Fruit fly (Drosophila melanogaster) whole organism, prepupa: ENCODE results near the gene mio.

Experiments used
- Blimp-1 ChIP-seq: fragments of 200-800 bp; sonication (Bioruptor generic); optimal IDR thresholded peaks from 3 replicates; lab custom pipeline; 2017; ENCODE audit warnings: missing biosample characterization, missing genetic modification characterization, mild to moderate bottlenecking, moderate library complexity, missing genetic modification reagents
- CG10631 ChIP-seq: fragments of 200-800 bp; sonication (Bioruptor generic); optimal IDR thresholded peaks from 2 replicates; lab custom pipeline; 2016; ENCODE audit warnings: missing biosample characterization, missing genetic modification characterization
- CG11294 ChIP-seq: fragments of 200-800 bp; sonication (Bioruptor generic); IDR thresholded peaks from 2 replicates; pipeline ENCODE4 v1.3.6; 2022; ENCODE audit warnings: missing biosample characterization, missing genetic modification characterization
- CG11762 ChIP-seq: fragments of 200-800 bp; sonication (Bioruptor generic); optimal IDR thresholded peaks from 3 replicates; lab custom pipeline; 2016; ENCODE audit warnings: missing biosample characterization, missing genetic modification characterization; ENCODE audit not compliant: insufficient read depth
- CG11902 ChIP-seq: fragments of 200-800 bp; sonication (Bioruptor generic); optimal IDR thresholded peaks from 3 replicates; lab custom pipeline; 2016; ENCODE audit warnings: missing biosample characterization, missing genetic modification characterization
- CG1621 ChIP-seq: fragments of 200-800 bp; sonication (Bioruptor generic); optimal IDR thresholded peaks from 3 replicates; lab custom pipeline; 2018; ENCODE audit warnings: missing biosample characterization, mild to moderate bottlenecking, missing genetic modification characterization
- CG3032 ChIP-seq: fragments of 200-800 bp; optimal IDR thresholded peaks from 2 replicates; lab custom pipeline; 2019; ENCODE audit warnings: missing biosample characterization, mild to moderate bottlenecking, missing genetic modification characterization, moderate library complexity
- CG31627 ChIP-seq: fragments of 200-800 bp; sonication (Bioruptor generic); optimal IDR thresholded peaks from 3 replicates; lab custom pipeline; 2016; ENCODE audit warnings: missing biosample characterization, missing genetic modification characterization
- CG32006 ChIP-seq: fragments of 200-800 bp; sonication (Bioruptor generic); optimal IDR thresholded peaks from 3 replicates; lab custom pipeline; 2017; ENCODE audit warnings: missing biosample characterization, mild to moderate bottlenecking, missing genetic modification characterization
- CG34406 ChIP-seq: fragments of 200-800 bp; sonication (Bioruptor generic); optimal IDR thresholded peaks from 3 replicates; lab custom pipeline; 2016; ENCODE audit warnings: missing biosample characterization, missing genetic modification characterization
- CG3919 ChIP-seq: fragments of 200-800 bp; sonication (Bioruptor generic); optimal IDR thresholded peaks from 3 replicates; lab custom pipeline; 2016; ENCODE audit warnings: missing biosample characterization, missing genetic modification characterization
- CG4318 ChIP-seq: fragments of 200-800 bp; sonication (Bioruptor generic); optimal IDR thresholded peaks from 3 replicates; lab custom pipeline; 2017; ENCODE audit warnings: missing biosample characterization, mild to moderate bottlenecking, missing genetic modification characterization
- CG6276 ChIP-seq: fragments of 200-800 bp; sonication (Bioruptor generic); optimal IDR thresholded peaks from 2 replicates; lab custom pipeline; 2017; ENCODE audit warnings: missing biosample characterization, mild to moderate bottlenecking, missing genetic modification characterization
- CG6792 ChIP-seq: fragments of 200-800 bp; sonication (Bioruptor generic); optimal IDR thresholded peaks from 3 replicates; lab custom pipeline; 2016; ENCODE audit warnings: missing biosample characterization, missing genetic modification characterization
- CG6808 ChIP-seq: fragments of 200-800 bp; sonication (Bioruptor generic); optimal IDR thresholded peaks from 3 replicates; lab custom pipeline; 2017; ENCODE audit warnings: missing biosample characterization, missing genetic modification characterization, mild to moderate bottlenecking, moderate library complexity, missing genetic modification reagents
- CG7368 ChIP-seq: fragments of 200-800 bp; sonication (Bioruptor generic); optimal IDR thresholded peaks from 3 replicates; lab custom pipeline; 2016; ENCODE audit warnings: missing biosample characterization, missing genetic modification characterization
- CG8119 ChIP-seq: fragments of 200-800 bp; sonication (Bioruptor generic); IDR thresholded peaks from 3 replicates; pipeline ENCODE4 v1.3.6; 2022; ENCODE audit warnings: missing biosample characterization, missing genetic modification characterization
- CG8319 ChIP-seq: fragments of 200-800 bp; sonication (Bioruptor generic); optimal IDR thresholded peaks from 3 replicates; lab custom pipeline; 2016; ENCODE audit warnings: missing biosample characterization, missing genetic modification characterization
- CG8632 ChIP-seq: fragments of 200-800 bp; sonication (Bioruptor generic); optimal IDR thresholded peaks from 3 replicates; lab custom pipeline; 2016; ENCODE audit warnings: missing biosample characterization, missing genetic modification characterization
- CG9139 ChIP-seq: fragments of 200-800 bp; sonication (Bioruptor generic); optimal IDR thresholded peaks from 3 replicates; lab custom pipeline; 2017; ENCODE audit warnings: missing biosample characterization, mild to moderate bottlenecking, missing genetic modification characterization
- Eip75B ChIP-seq: fragments of 200-800 bp; sonication (Bioruptor generic); optimal IDR thresholded peaks from 3 replicates; lab custom pipeline; 2016; ENCODE audit warnings: missing biosample characterization, missing genetic modification characterization
- Eip78C ChIP-seq: fragments of 200-800 bp; sonication (Bioruptor generic); peaks from one replicate; lab custom pipeline; 2016; ENCODE audit warnings: missing biosample characterization, missing genetic modification characterization
- Eip93F ChIP-seq: fragments of 200-800 bp; sonication (Bioruptor generic); optimal IDR thresholded peaks from 2 replicates; lab custom pipeline; 2016; ENCODE audit warnings: missing biosample characterization, mild to moderate bottlenecking, missing genetic modification characterization
- Ets21C ChIP-seq: fragments of 200-800 bp; sonication (Bioruptor generic); optimal IDR thresholded peaks from 3 replicates; lab custom pipeline; 2016; ENCODE audit warnings: missing biosample characterization, missing genetic modification characterization
- Ets96B ChIP-seq: fragments of 200-800 bp; optimal IDR thresholded peaks from 2 replicates; lab custom pipeline; 2019; ENCODE audit warnings: missing biosample characterization, mild to moderate bottlenecking, missing genetic modification characterization, moderate library complexity
- Gug ChIP-seq: fragments of 200-800 bp; sonication (Bioruptor generic); IDR thresholded peaks from 2 replicates; pipeline ENCODE4 v1.3.6; 2022; ENCODE audit warnings: missing biosample characterization, missing genetic modification characterization
- Hr38 ChIP-seq: sonication (Bioruptor generic); optimal IDR thresholded peaks from 2 replicates; lab custom pipeline; 2016; ENCODE audit warnings: missing biosample characterization, missing genetic modification characterization
- Hr39 ChIP-seq: fragments of 200-800 bp; sonication (Bioruptor generic); optimal IDR thresholded peaks from 2 replicates; lab custom pipeline; 2016; ENCODE audit warnings: missing biosample characterization, missing genetic modification characterization
- Hr4 ChIP-seq: fragments of 200-800 bp; sonication (Bioruptor generic); optimal IDR thresholded peaks from 3 replicates; lab custom pipeline; 2016; ENCODE audit warnings: missing biosample characterization, missing genetic modification characterization
- Lpt ChIP-seq: fragments of 200-800 bp; sonication (Bioruptor generic); optimal IDR thresholded peaks from 3 replicates; lab custom pipeline; 2016; ENCODE audit warnings: missing biosample characterization, missing genetic modification characterization
- Met ChIP-seq: fragments of 200-800 bp; sonication (Bioruptor generic); optimal IDR thresholded peaks from 3 replicates; lab custom pipeline; 2016; ENCODE audit warnings: missing biosample characterization, missing genetic modification characterization
- OdsH ChIP-seq: fragments of 200-800 bp; sonication (Bioruptor generic); optimal IDR thresholded peaks from 3 replicates; lab custom pipeline; 2016; ENCODE audit warnings: missing biosample characterization, missing genetic modification characterization
- Smox ChIP-seq: fragments of 200-800 bp; sonication (Bioruptor generic); optimal IDR thresholded peaks from 3 replicates; lab custom pipeline; 2016; ENCODE audit warnings: missing biosample characterization, missing genetic modification characterization
- Sox15 ChIP-seq: fragments of 200-800 bp; sonication (Bioruptor generic); optimal IDR thresholded peaks from 3 replicates; lab custom pipeline; 2016; ENCODE audit warnings: missing biosample characterization, missing genetic modification characterization
- acj6 ChIP-seq: fragments of 200-800 bp; sonication (Bioruptor generic); optimal IDR thresholded peaks from 3 replicates; lab custom pipeline; 2016; ENCODE audit warnings: missing biosample characterization, missing genetic modification characterization
- cyc ChIP-seq: fragments of 200-800 bp; sonication (Bioruptor generic); optimal IDR thresholded peaks from 3 replicates; lab custom pipeline; 2016; ENCODE audit warnings: missing biosample characterization, missing genetic modification characterization
- dac ChIP-seq: fragments of 200-800 bp; sonication (Bioruptor generic); optimal IDR thresholded peaks from 2 replicates; lab custom pipeline; 2017; ENCODE audit warnings: missing biosample characterization, mild to moderate bottlenecking, missing genetic modification characterization
- dsx ChIP-seq: fragments of 200-800 bp; optimal IDR thresholded peaks from 3 replicates; lab custom pipeline; 2019; ENCODE audit warnings: missing biosample characterization, mild to moderate bottlenecking, missing genetic modification characterization, moderate library complexity; ENCODE audit not compliant: poor library complexity, severe bottlenecking
- eg ChIP-seq: fragments of 200-800 bp; sonication (Bioruptor generic); IDR thresholded peaks from 3 replicates; pipeline ENCODE4 v1.3.6; 2022; ENCODE audit warnings: missing biosample characterization, missing genetic modification characterization
- esn ChIP-seq: fragments of 200-800 bp; sonication (Bioruptor generic); optimal IDR thresholded peaks from 2 replicates; lab custom pipeline; 2016; ENCODE audit warnings: missing biosample characterization, mild to moderate bottlenecking, missing genetic modification characterization, moderate library complexity
- fd85E ChIP-seq: fragments of 200-800 bp; sonication (Bioruptor generic); optimal IDR thresholded peaks from 3 replicates; lab custom pipeline; 2016; ENCODE audit warnings: missing biosample characterization, missing genetic modification characterization
- lz ChIP-seq: fragments of 200-800 bp; sonication (Bioruptor generic); optimal IDR thresholded peaks from 3 replicates; lab custom pipeline; 2016; ENCODE audit warnings: missing biosample characterization, missing genetic modification characterization
- net ChIP-seq: fragments of 200-800 bp; sonication (Bioruptor generic); optimal IDR thresholded peaks from 3 replicates; lab custom pipeline; 2016; ENCODE audit warnings: missing biosample characterization, missing genetic modification characterization
- pdm3 ChIP-seq: fragments of 200-800 bp; sonication (Bioruptor generic); optimal IDR thresholded peaks from 3 replicates; lab custom pipeline; 2016; ENCODE audit warnings: missing biosample characterization, missing genetic modification characterization
- ss ChIP-seq, 2 experiments: fragments of 200-800 bp; sonication (Bioruptor generic); optimal IDR thresholded peaks; 2 replicates in 1 of 2; 3 replicates in 1 of 2; lab custom pipeline; 2017 to 2018; ENCODE audit warnings: mild to moderate bottlenecking in 2 of 2, missing biosample characterization in 2 of 2, missing genetic modification characterization in 2 of 2, moderate library complexity in 1 of 2
- svp ChIP-seq: fragments of 200-800 bp; sonication (Bioruptor generic); peaks from one replicate; lab custom pipeline; 2016; ENCODE audit warnings: missing biosample characterization, missing genetic modification characterization
- topi ChIP-seq: fragments of 200-800 bp; sonication (Bioruptor generic); optimal IDR thresholded peaks from 3 replicates; lab custom pipeline; 2016; ENCODE audit warnings: missing biosample characterization, missing genetic modification characterization
- vri ChIP-seq: fragments of 200-800 bp; sonication (Bioruptor generic); optimal IDR thresholded peaks from 3 replicates; lab custom pipeline; 2016; ENCODE audit warnings: missing biosample characterization, mild to moderate bottlenecking, missing genetic modification characterization

Gene mio

dm6 chr2L:2184129-2184528 lies 33.0 kb upstream of the mio start (continued):
- peak; percentile 64 for TF ChIP-seq Eip78C (GFP tag; lab: Kevin White, UChicago)
- no peak for TF ChIP-seq dsx (GFP tag; lab: Kevin White, UChicago)
- TF ChIP-seq Ets21C, result peak; percentile 4
- no peak for TF ChIP-seq Eip75B
- no peak for TF ChIP-seq CG10631 (GFP tag; lab: Kevin White, UChicago)
- TF ChIP-seq CG8319 (GFP tag; lab: Kevin White, UChicago), result no peak
- peak; percentile 22 for TF ChIP-seq CG31627 (GFP tag; lab: Kevin White, UChicago)
- no peak for TF ChIP-seq Met (GFP tag; lab: Kevin White, UChicago)
- no peak for TF ChIP-seq vri
- TF ChIP-seq ss (GFP tag; optimal IDR thresholded peaks at IDR 0.05; lab: Kevin White, UChicago), result no peak
- TF ChIP-seq CG4318 (GFP tag; lab: Kevin White, UChicago), result peak; percentile 41
- TF ChIP-seq Blimp-1, result no peak
- no peak for TF ChIP-seq CG3919 (GFP tag; lab: Kevin White, UChicago)
- peak; percentile 28; the same call in 1 of the 3 replicates for TF ChIP-seq CG8119 (GFP tag; lab: Robert Waterston, UW)
- TF ChIP-seq CG3032, result no peak
- TF ChIP-seq Hr38 (GFP tag; lab: Kevin White, UChicago), result peak; percentile 25
- TF ChIP-seq svp (GFP tag; lab: Kevin White, UChicago), result no peak
- TF ChIP-seq acj6 (GFP tag; lab: Kevin White, UChicago), result no peak
- no peak for TF ChIP-seq CG32006 (GFP tag; lab: Kevin White, UChicago)
- no peak for TF ChIP-seq topi
- TF ChIP-seq CG9139 (GFP tag; lab: Kevin White, UChicago), result no peak
- no peak for TF ChIP-seq Gug (GFP tag; lab: Robert Waterston, UW)
- peak; percentile 50; the same call in 1 of the 2 replicates for TF ChIP-seq CG11294
- TF ChIP-seq CG6792 (GFP tag; lab: Kevin White, UChicago), result no peak
- no peak for TF ChIP-seq OdsH (GFP tag; lab: Kevin White, UChicago)
- peak; percentile 30 for TF ChIP-seq CG6276 (GFP tag; lab: Kevin White, UChicago)
- no peak for TF ChIP-seq Smox (GFP tag; lab: Kevin White, UChicago)
- peak; percentile 42 for TF ChIP-seq pdm3 (GFP tag; lab: Kevin White, UChicago)
- TF ChIP-seq Sox15 (GFP tag; lab: Kevin White, UChicago), result no peak
- TF ChIP-seq, all 60 proteins: peak for 15

- TF ChIP-seq Hr4 (GFP tag; lab: Kevin White, UChicago) (no peak), CG11762 (GFP tag; lab: Kevin White, UChicago) (peak; percentile 29), CG34406 (peak; percentile 63), CG8119 (GFP tag; lab: Robert Waterston, UW) (peak; percentile 70), dsx (GFP tag; lab: Kevin White, UChicago) (no peak), Met (GFP tag; lab: Kevin White, UChicago) (peak; percentile 50), Sox15 (GFP tag; lab: Kevin White, UChicago) (peak; percentile 17), eg (GFP tag; lab: Robert Waterston, UW) (peak; percentile 66), CG1621 (no peak), topi (peak; percentile 17), CG11902 (GFP tag; lab: Kevin White, UChicago) (no peak), CG6808 (GFP tag; lab: Kevin White, UChicago) (no peak), CG6276 (GFP tag; lab: Kevin White, UChicago) (peak; percentile 56), CG10631 (GFP tag; lab: Kevin White, UChicago) (peak; percentile 56), Ets96B (tag; lab: Kevin White, UChicago) (peak; percentile 38), dac (no peak), Eip78C (GFP tag; lab: Kevin White, UChicago) (peak; percentile 87), Eip75B (peak; percentile 40), Hr39 (GFP tag; lab: Kevin White, UChicago) (peak; percentile 6), CG9139 (GFP tag; lab: Kevin White, UChicago) (no peak), cyc (GFP tag; lab: Kevin White, UChicago) (no peak), pdm3 (GFP tag; lab: Kevin White, UChicago) (peak; percentile 43), Lpt (GFP tag; lab: Kevin White, UChicago) (no peak), fd85E (GFP tag; lab: Kevin White, UChicago) (no peak), Ets21C (no peak), CG7368 (GFP tag; lab: Kevin White, UChicago) (peak; percentile 10), ss (GFP tag; optimal IDR thresholded peaks at IDR 0.05; lab: Kevin White, UChicago) (peak in 1 of 2 experiments; percentile 7), CG11294 (no peak), lz (GFP tag; lab: Kevin White, UChicago) (no peak), Hr38 (GFP tag; lab: Kevin White, UChicago) (no peak), CG8319 (GFP tag; lab: Kevin White, UChicago) (peak; percentile 30), CG3032 (peak; percentile 22), vri (no peak), CG8632 (GFP tag; lab: Kevin White, UChicago) (peak; percentile 26), net (GFP tag; lab: Kevin White, UChicago) (no peak), esn (GFP tag; lab: Kevin White, UChicago) (peak; percentile 56), Eip93F (GFP tag; lab: Kevin White, UChicago) (peak; percentile 16)
Measured at dm6 chr2L:2184659-2185058, 32.4 kb upstream of the mio start.
